Worm (Caenorhabditis elegans) whole organism, L1 larva: ENCODE data around the gene F42C5.5.

ENCODE experiments used
- C04F5.9 ChIP-seq: sonication (generic microtip); optimal IDR thresholded peaks from 2 replicates; lab custom pipeline; 2016; ENCODE audit warnings: missing genetic modification characterization, missing compliant biosample characterization
- C16A3.4 ChIP-seq: fragments of 150-350 bp; optimal IDR thresholded peaks from 2 replicates; lab custom pipeline; 2014; ENCODE audit warnings: missing biosample characterization, missing genetic modification characterization
- C34B4.2 ChIP-seq: sonication (generic microtip); optimal IDR thresholded peaks from 2 replicates; lab custom pipeline; 2017; ENCODE audit warnings: mild to moderate bottlenecking, missing genetic modification characterization, missing compliant biosample characterization
- Y116A8C.19 ChIP-seq: sonication (generic microtip); optimal IDR thresholded peaks from 2 replicates; lab custom pipeline; 2016; ENCODE audit warnings: missing compliant biosample characterization, missing genetic modification characterization, borderline replicate concordance
- aly-2 ChIP-seq: fragments of 150-350 bp; optimal IDR thresholded peaks from 2 replicates; lab custom pipeline; 2014; ENCODE audit warnings: missing biosample characterization, missing genetic modification characterization
- ceh-82 ChIP-seq, 3 experiments: fragments of 150-350 bp in 1 of 3; sonication (generic microtip) in 2 of 3; optimal IDR thresholded peaks; 2 replicates each; lab custom pipeline; 2014 to 2017; ENCODE audit warnings: missing biosample characterization in 3 of 3, missing genetic modification characterization in 3 of 3
- ceh-90 ChIP-seq: sonication (generic microtip); optimal IDR thresholded peaks from 2 replicates; lab custom pipeline; 2016; ENCODE audit warnings: missing genetic modification characterization, missing compliant biosample characterization
- ces-1 ChIP-seq: fragments of 150-350 bp; optimal IDR thresholded peaks from 2 replicates; lab custom pipeline; 2014; ENCODE audit warnings: missing biosample characterization, missing genetic modification reagents, missing genetic modification characterization
- dpl-1 ChIP-seq, 3 experiments: fragments of 150-350 bp in 2 of 3; sonication (generic microtip) in 1 of 3; optimal IDR thresholded peaks; 2 replicates each; lab custom pipeline; 2014 to 2017; ENCODE audit warnings: missing biosample characterization in 3 of 3, missing genetic modification characterization in 3 of 3, missing genetic modification reagents in 3 of 3
- efl-1 ChIP-seq, 4 experiments: fragments of 150-350 bp; optimal IDR thresholded peaks in 3 of 4; peaks in 1 of 4; 1 replicate in 1 of 4; 2 replicates in 3 of 4; lab custom pipeline; 2014; ENCODE audit warnings: missing biosample characterization in 2 of 4, missing genetic modification characterization in 2 of 4, missing genetic modification reagents in 2 of 4
- egl-27 ChIP-seq, 2 experiments: fragments of 150-350 bp in 1 of 2; sonication (generic microtip); optimal IDR thresholded peaks; 3 replicates each; lab custom pipeline; 2017 to 2018; ENCODE audit warnings: missing biosample characterization in 2 of 2, missing genetic modification characterization in 2 of 2, missing genetic modification reagents in 2 of 2
- elt-3 ChIP-seq, 6 experiments: fragments of 150-350 bp in 1 of 6; sonication (generic microtip); optimal IDR thresholded peaks; 2 replicates each; lab custom pipeline; 2017 to 2018; ENCODE audit warnings: missing biosample characterization in 6 of 6, missing genetic modification characterization in 6 of 6, inconsistent platforms in 1 of 6
- hlh-17 ChIP-seq: fragments of 200-800 bp; sonication (Bioruptor generic); optimal IDR thresholded peaks from 2 replicates; lab custom pipeline; 2018; ENCODE audit warnings: missing genetic modification characterization, mild to moderate bottlenecking, missing compliant biosample characterization, moderate library complexity, borderline replicate concordance
- hlh-4 ChIP-seq: sonication (generic microtip); optimal IDR thresholded peaks from 2 replicates; lab custom pipeline; 2016; ENCODE audit warnings: mild to moderate bottlenecking, missing genetic modification characterization, missing compliant biosample characterization
- hpl-2 ChIP-seq: fragments of 150-350 bp; optimal IDR thresholded peaks from 2 replicates; lab custom pipeline; 2014; ENCODE audit warnings: missing biosample characterization, missing genetic modification reagents, missing genetic modification characterization
- isw-1 ChIP-seq: fragments of 200-800 bp; sonication (Bioruptor generic); IDR thresholded peaks from 2 replicates; pipeline ENCODE4 v1.3.6; 2022; ENCODE audit warnings: missing genetic modification characterization, missing compliant biosample characterization
- lin-13 ChIP-seq: fragments of 150-350 bp; optimal IDR thresholded peaks from 2 replicates; lab custom pipeline; 2014; ENCODE audit warnings: missing biosample characterization, missing genetic modification reagents, missing genetic modification characterization
- lin-35 ChIP-seq, 2 experiments: fragments of 150-350 bp; optimal IDR thresholded peaks; 2 replicates each; lab custom pipeline; 2014; ENCODE audit warnings: missing biosample characterization in 2 of 2, missing genetic modification characterization in 2 of 2, missing genetic modification reagents in 2 of 2
- lir-3 ChIP-seq: sonication (generic microtip); optimal IDR thresholded peaks from 2 replicates; lab custom pipeline; 2016; ENCODE audit warnings: mild to moderate bottlenecking, missing genetic modification characterization, moderate library complexity, missing compliant biosample characterization; ENCODE audit not compliant: poor library complexity
- mdl-1 ChIP-seq, 2 experiments: fragments of 150-350 bp; optimal IDR thresholded peaks; 2 replicates each; lab custom pipeline; 2014 to 2017; ENCODE audit warnings: missing biosample characterization in 2 of 2, missing genetic modification characterization in 2 of 2, inconsistent platforms in 1 of 2
- mep-1 ChIP-seq: fragments of 150-350 bp; optimal IDR thresholded peaks from 2 replicates; lab custom pipeline; 2014; ENCODE audit warnings: missing biosample characterization, missing genetic modification characterization
- nhr-20 ChIP-seq: sonication (generic microtip); optimal IDR thresholded peaks from 2 replicates; lab custom pipeline; 2016; ENCODE audit warnings: mild to moderate bottlenecking, missing genetic modification characterization, missing compliant biosample characterization
- nhr-47 ChIP-seq: sonication (generic microtip); optimal IDR thresholded peaks from 2 replicates; lab custom pipeline; 2016; ENCODE audit warnings: mild to moderate bottlenecking, missing genetic modification characterization, moderate library complexity, missing compliant biosample characterization
- nhr-71 ChIP-seq: sonication (generic microtip); optimal IDR thresholded peaks from 2 replicates; lab custom pipeline; 2016; ENCODE audit warnings: mild to moderate bottlenecking, missing genetic modification characterization, moderate library complexity, missing compliant biosample characterization
- nhr-84 ChIP-seq: sonication (generic microtip); optimal IDR thresholded peaks from 2 replicates; lab custom pipeline; 2017; ENCODE audit warnings: missing biosample characterization, missing genetic modification characterization
- nhr-85 ChIP-seq: sonication (generic microtip); peaks from one replicate; lab custom pipeline; 2016; ENCODE audit warnings: missing genetic modification characterization, inconsistent platforms, missing compliant biosample characterization
- nhr-90 ChIP-seq: sonication (generic microtip); optimal IDR thresholded peaks from 2 replicates; lab custom pipeline; 2016; ENCODE audit warnings: mild to moderate bottlenecking, missing genetic modification characterization, missing compliant biosample characterization; ENCODE audit not compliant: poor library complexity
- pag-3 ChIP-seq: sonication (generic microtip); optimal IDR thresholded peaks from 2 replicates; lab custom pipeline; 2017; ENCODE audit warnings: missing genetic modification characterization, mild to moderate bottlenecking, missing compliant biosample characterization, antibody characterized with exemption, borderline replicate concordance; ENCODE audit not compliant: insufficient read depth
- pax-3 ChIP-seq: fragments of 200-800 bp; sonication (Bioruptor generic); optimal IDR thresholded peaks from 2 replicates; lab custom pipeline; 2018; ENCODE audit warnings: mild to moderate bottlenecking, missing genetic modification characterization, moderate library complexity, missing compliant biosample characterization
- pqm-1 ChIP-seq: sonication (generic microtip); optimal IDR thresholded peaks from 3 replicates; lab custom pipeline; 2017; ENCODE audit warnings: missing biosample characterization, missing genetic modification characterization
- skn-1 ChIP-seq: fragments of 150-350 bp; optimal IDR thresholded peaks from 2 replicates; lab custom pipeline; 2014; ENCODE audit warnings: missing biosample characterization, missing genetic modification characterization
- snpc-4 ChIP-seq: fragments of 150-350 bp; optimal IDR thresholded peaks from 2 replicates; lab custom pipeline; 2014; ENCODE audit warnings: missing biosample characterization, missing genetic modification characterization
- sox-4 ChIP-seq: sonication (generic microtip); optimal IDR thresholded peaks from 2 replicates; lab custom pipeline; 2016; ENCODE audit warnings: missing genetic modification characterization, missing compliant biosample characterization
- sptf-1 ChIP-seq: fragments of 150-350 bp; optimal IDR thresholded peaks from 2 replicates; lab custom pipeline; 2014; ENCODE audit warnings: missing biosample characterization, missing genetic modification characterization
- sup-37 ChIP-seq: fragments of 200-800 bp; sonication (Bioruptor generic); optimal IDR thresholded peaks from 2 replicates; lab custom pipeline; 2018; ENCODE audit warnings: mild to moderate bottlenecking, missing genetic modification characterization, missing compliant biosample characterization
- swsn-7 ChIP-seq: sonication (generic microtip); optimal IDR thresholded peaks from 2 replicates; lab custom pipeline; 2016; ENCODE audit warnings: missing genetic modification characterization, missing compliant biosample characterization
- tlp-1 ChIP-seq: fragments of 150-350 bp; optimal IDR thresholded peaks from 2 replicates; lab custom pipeline; 2014; ENCODE audit warnings: missing biosample characterization, missing genetic modification characterization
- unc-130 ChIP-seq: fragments of 150-350 bp; optimal IDR thresholded peaks from 2 replicates; lab custom pipeline; 2017; ENCODE audit warnings: missing biosample characterization, missing genetic modification characterization, inconsistent platforms
- unc-30 ChIP-seq: sonication (generic microtip); optimal IDR thresholded peaks from 2 replicates; lab custom pipeline; 2017; ENCODE audit warnings: missing biosample characterization, missing genetic modification characterization
- unc-62 ChIP-seq: fragments of 150-350 bp; optimal IDR thresholded peaks from 2 replicates; lab custom pipeline; 2014; ENCODE audit warnings: missing biosample characterization, missing genetic modification reagents, missing genetic modification characterization
- unc-86 ChIP-seq: sonication (generic microtip); optimal IDR thresholded peaks from 2 replicates; lab custom pipeline; 2016; ENCODE audit warnings: missing genetic modification characterization, missing compliant biosample characterization
- unc-98 ChIP-seq: fragments of 200-800 bp; sonication (Bioruptor generic); IDR thresholded peaks from 2 replicates; pipeline ENCODE4 v1.3.6; 2022; ENCODE audit warnings: missing genetic modification characterization, missing compliant biosample characterization
- vab-15 ChIP-seq: sonication (generic microtip); optimal IDR thresholded peaks from 2 replicates; lab custom pipeline; 2017; ENCODE audit warnings: missing genotype, mild to moderate bottlenecking, missing genetic modification characterization, missing compliant biosample characterization
- xbp-1 ChIP-seq: sonication (generic microtip); optimal IDR thresholded peaks from 2 replicates; lab custom pipeline; 2016; ENCODE audit warnings: missing genetic modification characterization, missing compliant biosample characterization
- zip-4 ChIP-seq: fragments of 200-800 bp; sonication (Bioruptor generic); optimal IDR thresholded peaks from 2 replicates; lab custom pipeline; 2018; ENCODE audit warnings: mild to moderate bottlenecking, missing genetic modification characterization, moderate library complexity, missing compliant biosample characterization
- ztf-11 ChIP-seq, 2 experiments: sonication (generic microtip); optimal IDR thresholded peaks; 2 replicates each; lab custom pipeline; 2016 to 2017; ENCODE audit warnings: missing genetic modification characterization in 2 of 2, missing biosample characterization in 1 of 2, missing compliant biosample characterization in 1 of 2

Gene F42C5.5

ce11 chrIV:7323904-7324303 lies 29.9 kb upstream of the F42C5.5 start:
- TF ChIP-seq efl-1 (optimal IDR thresholded peaks at IDR 0.05; lab: Kevin White, UChicago) (no peak), efl-1 (GFP tag; optimal IDR thresholded peaks at IDR 0.05 in 1 of 2; lab: Kevin White, UChicago) (peak in 1 of 2 experiments; percentile 54), ceh-82 (tag; optimal IDR thresholded peaks at IDR 0.05; lab: Kevin White, UChicago) (no peak)
- TF ChIP-seq, all 84 proteins: peak for 1

- TF ChIP-seq xbp-1 (no peak), efl-1 (optimal IDR thresholded peaks at IDR 0.05; lab: Kevin White, UChicago) (no peak), efl-1 (GFP tag; optimal IDR thresholded peaks at IDR 0.05 in 1 of 2; lab: Kevin White, UChicago) (peak in 1 of 2 experiments; percentile 22), swsn-7 (tag; lab: Kevin White, UChicago) (no peak), ztf-11 (tag; optimal IDR thresholded peaks at IDR 0.05; lab: Kevin White, UChicago) (no peak)
- TF ChIP-seq, all 84 proteins: peak for 1
These were observed 26.7 kb upstream of the F42C5.5 start for ce11 chrIV:7320688-7321087.

ce11 chrIV:7319931-7320435 lies 26.0 kb upstream of the F42C5.5 start:
- no peak for TF ChIP-seq sptf-1 (tag; lab: Kevin White, UChicago)
- TF ChIP-seq isw-1 (GFP tag; lab: Robert Waterston, UW): peak; percentile 66
- TF ChIP-seq vab-15 (tag; lab: Kevin White, UChicago): no peak
- TF ChIP-seq ceh-82 (tag; optimal IDR thresholded peaks at IDR 0.05; lab: Kevin White, UChicago): peak; percentile 48 to 82 (median 62)
- TF ChIP-seq pqm-1: no peak
- TF ChIP-seq snpc-4 (tag; lab: Kevin White, UChicago): peak; percentile 81
- TF ChIP-seq egl-27 (tag; optimal IDR thresholded peaks at IDR 0.05; lab: Kevin White, UChicago): peak; percentile 77 to 79
- TF ChIP-seq unc-98 (GFP tag; lab: Robert Waterston, UW): no peak
- TF ChIP-seq hlh-4 (tag; lab: Kevin White, UChicago): no peak
- TF ChIP-seq nhr-71 (tag; lab: Kevin White, UChicago): peak; percentile 95
- peak; percentile 40 for TF ChIP-seq sox-4 (tag; lab: Kevin White, UChicago)
- TF ChIP-seq C16A3.4 (tag; lab: Kevin White, UChicago): peak; percentile 44
- TF ChIP-seq lin-35 (GFP tag; optimal IDR thresholded peaks at IDR 0.05; lab: Kevin White, UChicago): peak; percentile 48 to 59
- TF ChIP-seq dpl-1 (GFP tag; optimal IDR thresholded peaks at IDR 0.05; lab: Kevin White, UChicago): peak in 2 of 3 experiments; percentile 50 to 60
- peak in 2 of 6 experiments; percentile 30 to 61 for TF ChIP-seq elt-3 (tag; optimal IDR thresholded peaks at IDR 0.05; lab: Kevin White, UChicago)
- peak; percentile 69 for TF ChIP-seq skn-1 (tag; lab: Kevin White, UChicago)
- TF ChIP-seq pag-3 (tag; lab: Kevin White, UChicago): peak; percentile 3
- TF ChIP-seq xbp-1: peak; percentile 74
- peak; percentile 69 for TF ChIP-seq unc-130 (tag; lab: Kevin White, UChicago)
- peak; percentile 82 for TF ChIP-seq mep-1
- peak in 1 of 2 experiments; percentile 91 for TF ChIP-seq mdl-1 (tag; optimal IDR thresholded peaks at IDR 0.05; lab: Kevin White, UChicago)
- TF ChIP-seq tlp-1 (tag; lab: Kevin White, UChicago): no peak
- TF ChIP-seq ces-1 (GFP tag; lab: Kevin White, UChicago): no peak
- TF ChIP-seq unc-30 (tag; lab: Kevin White, UChicago): no peak
- no peak for TF ChIP-seq unc-62 (GFP tag; lab: Kevin White, UChicago)
- TF ChIP-seq nhr-84: no peak
- no peak for TF ChIP-seq aly-2 (tag; lab: Kevin White, UChicago)
- peak; percentile 90 for TF ChIP-seq nhr-85 (tag; lab: Kevin White, UChicago)
- peak; percentile 29 for TF ChIP-seq lin-13 (GFP tag; lab: Kevin White, UChicago)
- TF ChIP-seq pax-3 (tag; lab: Kevin White, UChicago): no peak
- TF ChIP-seq nhr-20 (tag; lab: Kevin White, UChicago): peak; percentile 86
- no peak for TF ChIP-seq hpl-2
- peak; percentile 67 for TF ChIP-seq nhr-90
- TF ChIP-seq Y116A8C.19 (tag; lab: Kevin White, UChicago): no peak
- TF ChIP-seq sup-37 (GFP tag; lab: Kevin White, UChicago): peak; percentile 68
- TF ChIP-seq lir-3 (tag; lab: Kevin White, UChicago): peak; percentile 26
- TF ChIP-seq nhr-47 (tag; lab: Kevin White, UChicago): peak; percentile 85
- TF ChIP-seq ceh-90: no peak
- no peak for TF ChIP-seq zip-4 (GFP tag; lab: Kevin White, UChicago)
- TF ChIP-seq unc-86 (tag; lab: Kevin White, UChicago): peak; percentile 85
- TF ChIP-seq C04F5.9 (tag; lab: Kevin White, UChicago): no peak
- TF ChIP-seq C34B4.2: no peak
- TF ChIP-seq hlh-17 (GFP tag; lab: Kevin White, UChicago): no peak
